Worm (Caenorhabditis elegans): ENCODE data around the gene sly-1.

The sly-1 gene

ce11 chrIII:10460427-10461163, 46.3 kb upstream of the sly-1 start, which contains the start of gene ecps-1 (continued):
- peak; percentile 98 for TF ChIP-seq skn-1 (tag; optimal IDR thresholded peaks at IDR 0.05)
- peak; percentile 70 for TF ChIP-seq zip-4 (GFP tag; optimal IDR thresholded peaks at IDR 0.05)
- TF ChIP-seq efl-1 (optimal IDR thresholded peaks at IDR 0.05) = peak; percentile 88 to 92
- peak; percentile 78 to 98 for TF ChIP-seq efl-1 (GFP tag; optimal IDR thresholded peaks at IDR 0.05 in 1 of 2)
- TF ChIP-seq unc-98 (GFP tag; IDR thresholded peaks at IDR 0.05) = peak; percentile 96
- TF ChIP-seq egl-13 (tag; optimal IDR thresholded peaks at IDR 0.05) = peak; percentile 81
- TF ChIP-seq ceh-8 (GFP tag; optimal IDR thresholded peaks at IDR 0.05) = peak; percentile 76
- no peak for TF ChIP-seq nhr-28 (tag; optimal IDR thresholded peaks at IDR 0.05)

ce11 chrIII:10461164-10461546, 45.7 kb upstream of the sly-1 start, which contains the start of gene atx-2:
atx-2 (plus strand) TSS chrIII:10461389.
- no peak for TF ChIP-seq ets-5 (GFP tag; IDR thresholded peaks at IDR 0.05)
- TF ChIP-seq blmp-1 (tag; optimal IDR thresholded peaks at IDR 0.05) = peak; percentile 33
- peak; percentile 9 for TF ChIP-seq aha-1 (tag; optimal IDR thresholded peaks at IDR 0.05)
- TF ChIP-seq nhr-20 (tag; optimal IDR thresholded peaks at IDR 0.05) = peak; percentile 48
- peak; percentile 46 for TF ChIP-seq zip-4 (GFP tag; optimal IDR thresholded peaks at IDR 0.05)
- TF ChIP-seq nhr-47 (tag; optimal IDR thresholded peaks at IDR 0.05) = peak; percentile 82
- TF ChIP-seq lin-35 (GFP tag; optimal IDR thresholded peaks at IDR 0.05) = peak; percentile 54 to 62
- no peak for TF ChIP-seq unc-30 (tag; optimal IDR thresholded peaks at IDR 0.05)
- peak; percentile 55 for TF ChIP-seq F16B12.6 (tag; optimal IDR thresholded peaks at IDR 0.05)
- peak; percentile 96 for TF ChIP-seq rnt-1 (tag; optimal IDR thresholded peaks at IDR 0.05)
- TF ChIP-seq lin-13 (GFP tag; optimal IDR thresholded peaks at IDR 0.05) = peak; percentile 75
- no peak for TF ChIP-seq unc-62 (GFP tag; optimal IDR thresholded peaks at IDR 0.05)
- TF ChIP-seq isw-1 (GFP tag; IDR thresholded peaks at IDR 0.05) = peak; percentile 65
- peak; percentile 68 to 78 (median 73) for TF ChIP-seq ceh-82 (tag; optimal IDR thresholded peaks at IDR 0.05)
- peak; percentile 7 for TF ChIP-seq ces-1 (GFP tag; optimal IDR thresholded peaks at IDR 0.05)
- no peak for TF ChIP-seq mef-2 (tag; optimal IDR thresholded peaks at IDR 0.05)
- no peak for TF ChIP-seq nhr-28 (tag; optimal IDR thresholded peaks at IDR 0.05)
- peak; percentile 63 to 69 (median 68) for TF ChIP-seq dpl-1 (GFP tag; optimal IDR thresholded peaks at IDR 0.05)
- peak; percentile 39 for TF ChIP-seq irx-1 (tag; optimal IDR thresholded peaks at IDR 0.05)
- TF ChIP-seq nhr-76 (tag; optimal IDR thresholded peaks at IDR 0.05) = peak; percentile 44
- peak; percentile 60; the same call in 1 of the 2 replicates for TF ChIP-seq unc-98 (GFP tag; IDR thresholded peaks at IDR 0.05)
- TF ChIP-seq skn-1 (tag; optimal IDR thresholded peaks at IDR 0.05) = peak; percentile 73
- no peak for TF ChIP-seq tlp-1 (tag; optimal IDR thresholded peaks at IDR 0.05)
- peak; percentile 77 for TF ChIP-seq nhr-85 (tag)
- TF ChIP-seq sox-4 (tag; optimal IDR thresholded peaks at IDR 0.05) = no peak
- TF ChIP-seq Y116A8C.19 (tag; optimal IDR thresholded peaks at IDR 0.05; ENCODE audit: borderline replicate concordance) = no peak
- TF ChIP-seq hlh-17 (GFP tag; optimal IDR thresholded peaks at IDR 0.05; ENCODE audit: borderline replicate concordance) = no peak
- no peak for TF ChIP-seq ama-1 (optimal IDR thresholded peaks at IDR 0.05)
- TF ChIP-seq lsy-2 (tag; optimal IDR thresholded peaks at IDR 0.05) = peak; percentile 48 to 77
- TF ChIP-seq lin-14 (GFP tag; optimal IDR thresholded peaks at IDR 0.05) = peak; percentile 79
- no peak for TF ChIP-seq fos-1 (tag; optimal IDR thresholded peaks at IDR 0.05)
- TF ChIP-seq mab-9 (GFP tag; IDR thresholded peaks at IDR 0.05) = peak; percentile 77
- TF ChIP-seq nhr-237 (tag; optimal IDR thresholded peaks at IDR 0.05) = no peak
- TF ChIP-seq nhr-84 (tag; optimal IDR thresholded peaks at IDR 0.05) = no peak
- TF ChIP-seq sup-37 (GFP tag; optimal IDR thresholded peaks at IDR 0.05) = no peak
- peak; percentile 19 for TF ChIP-seq lin-39 (tag; optimal IDR thresholded peaks at IDR 0.05)
- peak in 1 of 2 experiments; percentile 73 for TF ChIP-seq ztf-11 (tag; optimal IDR thresholded peaks at IDR 0.05)
- TF ChIP-seq efl-1 (optimal IDR thresholded peaks at IDR 0.05) = peak; percentile 75 to 76
- TF ChIP-seq efl-1 (GFP tag; optimal IDR thresholded peaks at IDR 0.05 in 1 of 2) = peak; percentile 61 to 97
- peak; percentile 62 for TF ChIP-seq mep-1 (tag; optimal IDR thresholded peaks at IDR 0.05)
- TF ChIP-seq nhr-77 (tag; optimal IDR thresholded peaks at IDR 0.05) = no peak
- TF ChIP-seq tbx-2 (tag; optimal IDR thresholded peaks at IDR 0.05) = peak; percentile 63
- no peak for TF ChIP-seq sptf-1 (tag; optimal IDR thresholded peaks at IDR 0.05)
- TF ChIP-seq fkh-8 (tag; optimal IDR thresholded peaks at IDR 0.05) = peak; percentile 81
- peak; percentile 79 for TF ChIP-seq nhr-19 (GFP tag; conservative IDR thresholded peaks at IDR 0.05)
- TF ChIP-seq ceh-63 (GFP tag; optimal IDR thresholded peaks at IDR 0.05) = no peak
- TF ChIP-seq C04F5.9 (tag; optimal IDR thresholded peaks at IDR 0.05) = peak; percentile 11
- TF ChIP-seq C16A3.4 (tag; optimal IDR thresholded peaks at IDR 0.05) = peak; percentile 67

Data from whole organism, L1 larva.